Worm (Caenorhabditis elegans) whole organism, L4 larva: ENCODE data around the gene K08D8.11.

ENCODE experiments used
- nhr-237 ChIP-seq: sonication (generic microtip); optimal IDR thresholded peaks from 2 replicates; lab custom pipeline; 2017; ENCODE audit warnings: missing biosample characterization, missing genetic modification characterization
- skn-1 ChIP-seq: fragments of 150-350 bp; optimal IDR thresholded peaks from 2 replicates; lab custom pipeline; 2014; ENCODE audit warnings: missing biosample characterization, missing genetic modification characterization

- TF ChIP-seq skn-1 (tag; lab: Kevin White, UChicago), result no peak
- TF ChIP-seq nhr-237 (tag; lab: Kevin White, UChicago), result no peak
Observed at ce11 chrIV:12849030-12849560, 46.0 kb upstream of the K08D8.11 start, which contains the start of gene srf-3.
